Fruit fly (Drosophila melanogaster): Measurements from ENCODE around the gene CG34437.

CG34437 gene

DNA sequence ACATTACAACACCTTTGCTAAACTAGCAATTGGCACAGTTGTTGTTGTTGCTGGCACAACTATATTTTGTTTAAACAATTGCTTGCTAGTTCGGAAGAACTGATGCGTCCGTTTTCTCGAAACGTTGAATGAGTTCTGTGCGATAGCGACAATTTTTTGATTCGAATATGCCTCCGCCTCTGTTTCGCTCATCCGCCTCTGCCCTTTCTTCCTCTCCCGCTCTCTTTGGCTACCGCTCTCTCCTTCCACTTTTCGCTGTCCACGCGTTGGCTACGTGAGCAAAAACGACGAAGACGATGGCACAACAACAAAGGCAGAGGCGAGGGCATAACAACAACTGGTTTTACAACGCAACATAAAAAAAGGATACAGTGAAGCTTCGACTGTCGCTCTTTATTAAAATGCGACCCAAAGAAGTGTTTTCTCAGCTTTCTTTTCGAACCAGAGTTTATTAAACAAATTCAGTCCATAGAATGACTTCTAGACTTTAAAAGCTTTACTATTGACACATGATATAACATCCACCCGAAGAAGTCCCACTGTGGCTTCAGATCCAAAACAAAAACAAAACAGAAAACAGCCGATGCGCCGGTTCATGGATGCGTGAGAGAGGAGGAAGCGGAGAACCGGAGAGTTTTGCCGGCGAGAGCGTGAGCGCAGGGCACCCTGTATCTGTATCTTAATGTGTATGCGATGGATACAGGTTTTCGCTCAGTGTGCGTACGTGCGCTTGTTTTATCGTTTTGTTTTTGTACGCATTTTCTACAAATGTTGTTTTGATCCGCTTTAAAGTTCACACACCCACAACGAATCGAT lies 42.8 kb downstream of the CG34437 start (continued):
- TF ChIP-seq Mad (GFP tag; optimal IDR thresholded peaks at IDR 0.05) (peak; percentile 100), CG12104 (GFP tag; optimal IDR thresholded peaks at IDR 0.05) (peak; percentile 99), Fer3 (tag; optimal IDR thresholded peaks at IDR 0.05) (peak; percentile 100), CG6813 (GFP tag; optimal IDR thresholded peaks at IDR 0.05) (peak; percentile 99), twi (tag; optimal IDR thresholded peaks at IDR 0.05) (peak; percentile 96), her (GFP tag; optimal IDR thresholded peaks at IDR 0.05) (peak; percentile 99), exex (tag; optimal IDR thresholded peaks at IDR 0.05) (peak; percentile 95), Dip2 (GFP tag; IDR thresholded peaks at IDR 0.05) (no peak), Scr (GFP tag; IDR thresholded peaks at IDR 0.05; ENCODE audit: partially characterized antibody) (no peak), slbo (GFP tag; IDR thresholded peaks at IDR 0.05) (no peak), nerfin-1 (tag; optimal IDR thresholded peaks at IDR 0.05) (peak; percentile 96), CG8388 (GFP tag; optimal IDR thresholded peaks at IDR 0.05) (peak; percentile 98), CG17829 (tag; optimal IDR thresholded peaks at IDR 0.05) (peak; percentile 99), en (GFP tag; optimal IDR thresholded peaks at IDR 0.05) (peak; percentile 99), Hmr (GFP tag; optimal IDR thresholded peaks at IDR 0.05) (peak; percentile 100), CG3407 (GFP tag; optimal IDR thresholded peaks at IDR 0.05) (peak; percentile 98), CG18262 (tag; optimal IDR thresholded peaks at IDR 0.05) (peak; percentile 99), scrt (GFP tag; optimal IDR thresholded peaks at IDR 0.05) (peak; percentile 99), ash1 (GFP tag; optimal IDR thresholded peaks at IDR 0.05) (peak; percentile 98), jing (GFP tag; optimal IDR thresholded peaks at IDR 0.05) (peak; percentile 98), Mrtf (GFP tag; IDR thresholded peaks at IDR 0.05) (no peak), sug (tag; optimal IDR thresholded peaks at IDR 0.05) (peak; percentile 98), CoRest (tag; optimal IDR thresholded peaks at IDR 0.05) (peak; percentile 99), da (GFP tag; optimal IDR thresholded peaks at IDR 0.05) (peak; percentile 99), CG3163 (GFP tag; optimal IDR thresholded peaks at IDR 0.05) (peak; percentile 96), CG8944 (GFP tag; optimal IDR thresholded peaks at IDR 0.05) (peak; percentile 99), Stat92E (GFP tag; optimal IDR thresholded peaks at IDR 0.05) (peak in 1 of 3 experiments; percentile 96), vvl (GFP tag; IDR thresholded peaks at IDR 0.05) (no peak), dm (GFP tag; optimal IDR thresholded peaks at IDR 0.05) (peak; percentile 99), dpn (GFP tag; optimal IDR thresholded peaks at IDR 0.05) (peak; percentile 100), CG4404 (GFP tag; IDR thresholded peaks at IDR 0.05) (no peak), Fer2 (tag; optimal IDR thresholded peaks at IDR 0.05) (peak; percentile 98), sr (GFP tag; IDR thresholded peaks at IDR 0.05) (no peak), NC2β (GFP tag; optimal IDR thresholded peaks at IDR 0.05) (peak; percentile 99), CG2129 (GFP tag; IDR thresholded peaks at IDR 0.05; ENCODE audit: partially characterized antibody) (no peak), Usf (GFP tag; optimal IDR thresholded peaks at IDR 0.05) (peak; percentile 98), run (tag; optimal IDR thresholded peaks at IDR 0.05) (peak; percentile 97), Ada2b (GFP tag; IDR thresholded peaks at IDR 0.05) (no peak), CG15073 (GFP tag; optimal IDR thresholded peaks at IDR 0.05) (peak; percentile 93), odd (GFP tag; optimal IDR thresholded peaks at IDR 0.05) (peak; percentile 99), chif (GFP tag; optimal IDR thresholded peaks at IDR 0.05) (peak; percentile 99 to 100), Taf1 (GFP tag; IDR thresholded peaks at IDR 0.05) (no peak), CG12769 (tag; optimal IDR thresholded peaks at IDR 0.05) (peak; percentile 99), pita (GFP tag; optimal IDR thresholded peaks at IDR 0.05) (no peak), Sox100B (GFP tag; optimal IDR thresholded peaks at IDR 0.05) (peak; percentile 98), CG5245 (GFP tag; optimal IDR thresholded peaks at IDR 0.05) (peak; percentile 99), CG6254 (GFP tag; optimal IDR thresholded peaks at IDR 0.05) (peak; percentile 99), CG11560 (tag; IDR thresholded peaks at IDR 0.05) (no peak), gcm (GFP tag; optimal IDR thresholded peaks at IDR 0.05) (peak; percentile 99)

Measured in whole organism, embryonic.